Worm (Caenorhabditis elegans): ENCODE results near the gene math-41.

Gene math-41

DNA sequence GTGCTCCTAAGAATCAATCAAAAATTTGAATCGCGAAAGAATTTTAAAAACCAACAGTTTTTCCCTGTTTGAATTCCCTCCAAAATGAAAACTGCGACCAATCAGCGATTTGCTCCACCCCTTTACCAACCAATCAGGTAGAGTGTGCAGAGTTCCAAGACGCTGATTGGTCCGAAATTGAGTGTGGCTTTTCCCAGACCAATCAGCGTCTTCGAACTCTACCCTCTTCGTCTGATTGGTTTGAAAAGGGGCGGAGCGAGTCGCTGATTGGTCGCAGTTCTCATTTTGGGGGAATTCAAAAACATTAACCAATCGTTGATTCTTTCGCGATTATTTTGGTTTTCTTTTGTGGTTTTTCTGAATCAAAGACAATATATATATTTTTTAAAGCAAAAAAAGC, 20.1 kb downstream of the math-41 start:
- TF ChIP-seq ets-5 (GFP tag; IDR thresholded peaks at IDR 0.05) (no peak), mef-2 (tag; optimal IDR thresholded peaks at IDR 0.05) (no peak), ces-1 (GFP tag; optimal IDR thresholded peaks at IDR 0.05) (no peak), tbx-2 (tag; optimal IDR thresholded peaks at IDR 0.05) (no peak), elt-2 (tag; optimal IDR thresholded peaks at IDR 0.05) (no peak), nhr-237 (tag; optimal IDR thresholded peaks at IDR 0.05) (no peak), jun-1 (tag; optimal IDR thresholded peaks at IDR 0.05) (no peak), blmp-1 (tag; optimal IDR thresholded peaks at IDR 0.05) (no peak), F16B12.6 (tag; optimal IDR thresholded peaks at IDR 0.05) (no peak), aha-1 (tag; optimal IDR thresholded peaks at IDR 0.05) (no peak), irx-1 (tag; optimal IDR thresholded peaks at IDR 0.05) (no peak), hpl-2 (GFP tag; optimal IDR thresholded peaks at IDR 0.05) (no peak), lin-35 (GFP tag; optimal IDR thresholded peaks at IDR 0.05) (no peak), egl-27 (tag; optimal IDR thresholded peaks at IDR 0.05) (no peak), efl-3 (GFP tag; optimal IDR thresholded peaks at IDR 0.05) (no peak), hlh-4 (tag; optimal IDR thresholded peaks at IDR 0.05) (no peak), nhr-76 (tag; optimal IDR thresholded peaks at IDR 0.05) (no peak), vab-15 (tag; optimal IDR thresholded peaks at IDR 0.05) (no peak), isw-1 (GFP tag; IDR thresholded peaks at IDR 0.05) (no peak)

DNA sequence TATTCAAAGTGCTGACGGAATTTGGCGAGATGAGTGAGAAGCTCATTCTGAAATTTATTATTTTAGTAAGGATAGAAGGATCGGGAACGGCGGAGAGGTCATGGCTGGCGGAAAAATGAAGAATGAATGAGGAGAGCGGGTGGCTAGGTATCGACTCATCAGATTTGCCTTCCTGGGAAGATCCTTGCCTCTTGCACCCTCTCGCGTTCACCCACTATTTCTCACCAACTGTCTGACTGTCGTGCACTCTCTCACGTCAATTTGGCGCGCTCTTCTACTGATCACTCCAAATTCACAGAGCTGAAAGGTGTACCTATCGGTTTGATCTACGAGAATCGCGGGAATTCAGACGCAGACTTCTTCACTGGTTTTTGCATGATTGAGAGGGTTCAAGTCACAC, 23.7 kb downstream of the math-41 start, which contains the start of gene fbxb-97:
Gene fbxb-97, minus strand, starts transcription at position 53 of the 400 bp plus-strand sequence.
- TF ChIP-seq efl-1 (optimal IDR thresholded peaks at IDR 0.05) = peak in 1 of 2 experiments; percentile 48
- TF ChIP-seq efl-1 (GFP tag; optimal IDR thresholded peaks at IDR 0.05 in 1 of 2) = no peak
- no peak for TF ChIP-seq nhr-85 (tag)

DNA sequence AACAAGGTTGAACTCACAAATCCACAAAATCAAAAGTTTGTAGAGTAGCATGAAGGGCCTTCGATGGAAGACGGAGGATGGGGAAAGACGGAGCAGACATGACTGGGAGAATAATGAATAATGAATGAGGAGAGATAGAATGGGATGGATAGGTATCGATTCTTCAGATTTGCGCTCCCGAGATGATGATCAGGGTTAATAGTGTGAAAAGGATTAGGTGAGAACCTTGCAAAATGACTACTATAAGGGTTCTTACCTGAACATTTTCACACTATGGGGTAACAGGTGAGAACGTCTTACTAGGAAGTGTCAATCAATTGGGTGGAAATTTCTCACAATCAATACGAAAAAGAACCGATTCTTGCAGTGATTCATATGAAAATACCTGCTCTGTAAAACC, 25.9 kb downstream of the math-41 start, which contains the start of gene fbxb-96:
Gene fbxb-96, minus strand, starts transcription at position 101 of the 400 bp plus-strand sequence.
- TF ChIP-seq lir-3 (tag; optimal IDR thresholded peaks at IDR 0.05; ENCODE audit: poor library complexity) (no peak), vab-15 (tag; optimal IDR thresholded peaks at IDR 0.05) (no peak)

DNA sequence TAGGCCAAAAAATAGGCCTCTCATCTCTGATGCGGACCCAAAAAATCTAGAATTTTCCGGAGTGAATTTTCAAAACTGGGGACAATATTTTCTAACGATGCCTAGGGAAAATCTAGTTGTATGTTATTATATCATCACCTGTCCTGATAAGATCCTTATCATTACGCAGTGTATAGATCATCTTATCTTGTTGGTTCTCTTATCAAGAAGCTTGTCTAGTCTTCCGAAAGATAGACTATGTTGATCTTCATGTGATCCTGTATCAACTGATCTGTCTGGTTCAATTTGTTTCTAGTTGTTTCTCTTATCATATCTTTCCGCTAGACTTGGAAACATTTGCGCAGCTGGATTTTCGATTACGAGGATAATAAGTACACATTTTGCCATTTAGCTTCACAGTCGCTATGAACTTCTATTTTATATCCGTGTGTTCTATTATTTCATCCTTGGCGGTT, 26.4 kb downstream of the math-41 start, which contains the start of gene C52E2.3:
Gene C52E2.3, plus strand, starts transcription at position 405 of the 455 bp plus-strand sequence.
- TF ChIP-seq blmp-1 (tag; optimal IDR thresholded peaks at IDR 0.05) = peak; percentile 26
- no peak for TF ChIP-seq C34B4.2 (tag; optimal IDR thresholded peaks at IDR 0.05)
- peak; percentile 81 for TF ChIP-seq elt-2 (tag; optimal IDR thresholded peaks at IDR 0.05)
- TF ChIP-seq Y116A8C.19 (tag; optimal IDR thresholded peaks at IDR 0.05; ENCODE audit: borderline replicate concordance) = no peak
- TF ChIP-seq elt-3 (tag; optimal IDR thresholded peaks at IDR 0.05) = peak in 5 of 6 experiments; percentile 56 to 80 (median 70)

DNA sequence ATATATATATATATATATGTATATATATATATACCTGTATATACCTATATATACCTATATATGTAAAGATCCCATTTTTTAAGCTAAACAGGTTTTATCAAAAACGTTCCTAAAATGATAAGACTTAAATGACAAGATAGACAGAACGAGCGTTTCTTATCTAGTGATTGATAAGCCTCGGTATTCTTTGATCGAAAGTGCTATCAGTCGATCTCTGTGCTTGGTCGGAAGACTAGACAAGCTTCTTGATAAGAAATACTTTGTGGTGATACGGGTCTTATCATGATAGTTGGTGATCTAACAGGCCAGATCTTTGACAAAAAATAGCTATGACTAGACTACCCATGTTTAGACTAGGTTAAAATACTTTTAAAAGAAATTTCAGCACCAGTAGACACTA, 27.3 kb downstream of the math-41 start:
- no peak for TF ChIP-seq fkh-4 (tag; optimal IDR thresholded peaks at IDR 0.05; ENCODE audit: borderline replicate concordance)
- TF ChIP-seq zag-1 (tag; optimal IDR thresholded peaks at IDR 0.05) = no peak
- TF ChIP-seq blmp-1 (tag; optimal IDR thresholded peaks at IDR 0.05) = peak; percentile 40
- TF ChIP-seq efl-1 (optimal IDR thresholded peaks at IDR 0.05) = no peak
- TF ChIP-seq efl-1 (GFP tag; optimal IDR thresholded peaks at IDR 0.05 in 1 of 2) = peak in 1 of 2 experiments; percentile 35
- TF ChIP-seq jun-1 (tag; optimal IDR thresholded peaks at IDR 0.05) = peak; percentile 92
- TF ChIP-seq nhr-237 (tag; optimal IDR thresholded peaks at IDR 0.05) = no peak
- TF ChIP-seq nhr-28 (tag; optimal IDR thresholded peaks at IDR 0.05) = no peak
- TF ChIP-seq fkh-8 (tag; optimal IDR thresholded peaks at IDR 0.05) = no peak
- TF ChIP-seq egl-13 (tag; optimal IDR thresholded peaks at IDR 0.05) = no peak
- no peak for TF ChIP-seq lin-39 (tag; optimal IDR thresholded peaks at IDR 0.05)
- no peak for TF ChIP-seq nhr-12 (tag; optimal IDR thresholded peaks at IDR 0.05)
- no peak for TF ChIP-seq xbp-1 (tag; optimal IDR thresholded peaks at IDR 0.05)
- TF ChIP-seq nhr-11 (tag; optimal IDR thresholded peaks at IDR 0.05) = no peak
- TF ChIP-seq mdl-1 (tag; optimal IDR thresholded peaks at IDR 0.05) = peak in 1 of 2 experiments; percentile 7
- TF ChIP-seq grh-1 (GFP tag; IDR thresholded peaks at IDR 0.05) = no peak
- no peak for TF ChIP-seq nhr-47 (tag; optimal IDR thresholded peaks at IDR 0.05)
- TF ChIP-seq irx-1 (tag; optimal IDR thresholded peaks at IDR 0.05) = no peak
- no peak for TF ChIP-seq nhr-84 (tag; optimal IDR thresholded peaks at IDR 0.05)
- TF ChIP-seq lin-14 (GFP tag; optimal IDR thresholded peaks at IDR 0.05) = peak; percentile 68
- no peak for TF ChIP-seq unc-30 (tag; optimal IDR thresholded peaks at IDR 0.05)
- peak in 1 of 2 experiments; percentile 34 for TF ChIP-seq lsy-2 (tag; optimal IDR thresholded peaks at IDR 0.05)
- TF ChIP-seq unc-62 (GFP tag; optimal IDR thresholded peaks at IDR 0.05) = no peak
- TF ChIP-seq ets-5 (GFP tag; IDR thresholded peaks at IDR 0.05) = no peak
- TF ChIP-seq lin-35 (GFP tag; optimal IDR thresholded peaks at IDR 0.05) = peak in 1 of 2 experiments; percentile 40
- TF ChIP-seq nhr-20 (tag; optimal IDR thresholded peaks at IDR 0.05) = peak; percentile 58
- TF ChIP-seq tlp-1 (tag; optimal IDR thresholded peaks at IDR 0.05) = peak; percentile 84
